Worm (Caenorhabditis elegans) whole organism, mixed stage, embryonic: ENCODE measurements around the gene npax-1.
A peak's percentile ranks its signal among the peaks of the same experiment; 100 is the strongest.

Experiments used
- M03D4.4 ChIP-seq: sonication (generic microtip); optimal IDR thresholded peaks from 2 replicates; lab custom pipeline; 2017; ENCODE audit warnings: mild to moderate bottlenecking, missing genetic modification characterization, missing compliant biosample characterization
- bed-3 ChIP-seq: fragments of 200-800 bp; sonication (Bioruptor generic); optimal IDR thresholded peaks from 3 replicates; lab custom pipeline; 2018; ENCODE audit warnings: mild to moderate bottlenecking, missing genetic modification characterization, moderate library complexity, missing compliant biosample characterization
- ceh-43 ChIP-seq: fragments of 200-800 bp; sonication (Bioruptor generic); optimal IDR thresholded peaks from 2 replicates; lab custom pipeline; 2018; ENCODE audit warnings: mild to moderate bottlenecking, missing genetic modification characterization, moderate library complexity, missing compliant biosample characterization
- ceh-83 ChIP-seq: fragments of 200-800 bp; sonication (Bioruptor generic); optimal IDR thresholded peaks from 2 replicates; lab custom pipeline; 2018; ENCODE audit warnings: mild to moderate bottlenecking, missing genetic modification characterization, missing compliant biosample characterization
- cnd-1 ChIP-seq: fragments of 200-800 bp; sonication (Bioruptor generic); optimal IDR thresholded peaks from 2 replicates; lab custom pipeline; 2018; ENCODE audit warnings: mild to moderate bottlenecking, missing genetic modification characterization, missing compliant biosample characterization
- drap-1 ChIP-seq: fragments of 200-800 bp; sonication (Bioruptor generic); optimal IDR thresholded peaks from 3 replicates; lab custom pipeline; 2018; ENCODE audit warnings: mild to moderate bottlenecking, missing genetic modification characterization, missing compliant biosample characterization
- flh-1 ChIP-seq: fragments of 200-800 bp; sonication (Bioruptor generic); optimal IDR thresholded peaks from 2 replicates; lab custom pipeline; 2018; ENCODE audit warnings: mild to moderate bottlenecking, missing genetic modification characterization, moderate library complexity, missing compliant biosample characterization
- ham-2 ChIP-seq: fragments of 200-800 bp; sonication (Bioruptor generic); optimal IDR thresholded peaks from 2 replicates; lab custom pipeline; 2018; ENCODE audit warnings: mild to moderate bottlenecking, missing genetic modification characterization, missing compliant biosample characterization
- hlh-1 ChIP-seq: fragments of 150-350 bp; optimal IDR thresholded peaks from 2 replicates; lab custom pipeline; 2014; ENCODE audit warnings: missing biosample characterization, missing genetic modification reagents, missing genetic modification characterization
- lin-13 ChIP-seq: fragments of 150-350 bp; optimal IDR thresholded peaks from 2 replicates; lab custom pipeline; 2014; ENCODE audit warnings: missing biosample characterization, missing genetic modification characterization
- lin-32 ChIP-seq: fragments of 200-800 bp; sonication (Bioruptor generic); optimal IDR thresholded peaks from 2 replicates; lab custom pipeline; 2018; ENCODE audit warnings: mild to moderate bottlenecking, missing genetic modification characterization, missing compliant biosample characterization
- lsy-2 ChIP-seq: fragments of 150-350 bp; optimal IDR thresholded peaks from 2 replicates; lab custom pipeline; 2014; ENCODE audit warnings: missing biosample characterization, missing genetic modification characterization
- mls-2 ChIP-seq: sonication (generic microtip); optimal IDR thresholded peaks from 2 replicates; lab custom pipeline; 2016; ENCODE audit warnings: mild to moderate bottlenecking, missing genetic modification characterization, moderate library complexity, missing compliant biosample characterization
- nhr-12 ChIP-seq: fragments of 150-350 bp; optimal IDR thresholded peaks from 2 replicates; lab custom pipeline; 2014; ENCODE audit warnings: missing biosample characterization, missing genetic modification characterization
- nhr-2 ChIP-seq: fragments of 150-350 bp; optimal IDR thresholded peaks from 2 replicates; lab custom pipeline; 2014; ENCODE audit warnings: missing biosample characterization, missing genetic modification characterization
- nhr-237 ChIP-seq: fragments of 150-350 bp; optimal IDR thresholded peaks from 2 replicates; lab custom pipeline; 2014; ENCODE audit warnings: missing biosample characterization, missing genetic modification characterization
- nhr-28 ChIP-seq: fragments of 150-350 bp; optimal IDR thresholded peaks from 2 replicates; lab custom pipeline; 2014; ENCODE audit warnings: missing biosample characterization, missing genetic modification characterization
- pha-4 ChIP-seq: fragments of 150-350 bp; optimal IDR thresholded peaks from 2 replicates; lab custom pipeline; 2018; ENCODE audit warnings: missing biosample characterization, missing genetic modification reagents, missing genetic modification characterization
- sem-2 ChIP-seq: fragments of 200-800 bp; sonication (Bioruptor generic); optimal IDR thresholded peaks from 2 replicates; lab custom pipeline; 2018; ENCODE audit warnings: mild to moderate bottlenecking, missing genetic modification characterization, missing compliant biosample characterization
- snpc-4 ChIP-seq: fragments of 150-350 bp; optimal IDR thresholded peaks from 2 replicates; lab custom pipeline; 2014; ENCODE audit warnings: missing biosample characterization, missing genetic modification characterization
- sptf-1 ChIP-seq: sonication (generic microtip); optimal IDR thresholded peaks from 2 replicates; lab custom pipeline; 2017; ENCODE audit warnings: mild to moderate bottlenecking, missing genetic modification characterization, moderate library complexity, missing compliant biosample characterization
- tbx-8 ChIP-seq: fragments of 200-800 bp; sonication (Bioruptor generic); optimal IDR thresholded peaks from 2 replicates; lab custom pipeline; 2018; ENCODE audit warnings: mild to moderate bottlenecking, missing genetic modification characterization, moderate library complexity, missing compliant biosample characterization
- unc-39 ChIP-seq: fragments of 150-350 bp; optimal IDR thresholded peaks from 2 replicates; lab custom pipeline; 2014; ENCODE audit warnings: missing biosample characterization, missing genetic modification characterization
- unc-62 ChIP-seq: fragments of 150-350 bp; optimal IDR thresholded peaks from 2 replicates; lab custom pipeline; 2014; ENCODE audit warnings: missing biosample characterization, missing genetic modification reagents, missing genetic modification characterization
- zip-8 ChIP-seq: fragments of 150-350 bp; optimal IDR thresholded peaks from 2 replicates; lab custom pipeline; 2014; ENCODE audit warnings: missing biosample characterization, missing genetic modification characterization
- ztf-11 ChIP-seq: fragments of 150-350 bp; optimal IDR thresholded peaks from 2 replicates; lab custom pipeline; 2014; ENCODE audit warnings: missing biosample characterization, missing genetic modification characterization

The npax-1 gene

DNA sequence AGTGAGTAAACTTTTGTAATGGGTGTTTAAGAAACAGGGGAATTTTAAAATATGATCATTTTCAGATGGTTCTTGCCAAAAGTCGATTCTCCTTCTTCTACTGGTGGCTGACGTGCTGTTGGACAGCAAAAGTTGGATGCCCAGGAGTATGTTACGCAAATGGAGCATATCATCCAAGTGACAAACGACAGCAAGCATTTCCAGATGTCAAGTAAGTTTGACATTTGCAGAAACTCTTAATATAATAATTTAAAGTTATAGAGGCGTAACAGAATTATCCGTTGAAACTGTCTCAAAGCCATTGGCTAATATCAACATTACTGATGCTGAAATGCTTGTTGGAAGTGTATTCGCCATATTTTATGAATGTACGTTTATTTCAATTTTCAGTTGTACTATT lies 16.9 kb upstream of the npax-1 start:
- TF ChIP-seq cnd-1 (tag; lab: Kevin White, UChicago) (no peak), hlh-1 (tag; lab: Kevin White, UChicago) (no peak), drap-1 (GFP tag; lab: Kevin White, UChicago) (no peak), unc-39 (tag; lab: Kevin White, UChicago) (no peak), sem-2 (GFP tag; lab: Kevin White, UChicago) (no peak), bed-3 (GFP tag; lab: Kevin White, UChicago) (no peak), nhr-2 (tag; lab: Kevin White, UChicago) (no peak), mls-2 (no peak), nhr-12 (no peak), lin-13 (no peak), tbx-8 (GFP tag; lab: Kevin White, UChicago) (no peak), nhr-237 (tag; lab: Kevin White, UChicago) (no peak), zip-8 (no peak), snpc-4 (no peak), sptf-1 (tag; lab: Kevin White, UChicago) (no peak), nhr-28 (tag; lab: Kevin White, UChicago) (no peak), ztf-11 (no peak)

DNA sequence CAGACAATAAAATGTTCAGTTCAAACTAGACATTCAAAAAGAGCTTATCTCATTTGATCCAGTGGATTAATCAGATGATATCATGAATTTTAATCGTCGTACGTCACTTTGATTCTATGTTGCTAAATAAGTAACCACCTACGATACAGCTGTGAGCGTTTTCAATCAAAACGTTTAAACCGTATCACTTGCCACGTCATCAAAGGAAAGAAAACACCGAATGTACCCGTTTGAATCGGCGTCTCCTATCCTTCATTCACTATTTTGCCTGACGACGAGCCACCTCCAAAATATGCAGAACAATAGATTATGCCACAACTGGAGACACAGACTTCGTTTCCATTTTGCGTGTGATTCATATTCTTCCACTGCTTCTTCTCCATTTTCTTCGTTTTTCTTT lies 14.7 kb upstream of the npax-1 start:
- no peak for TF ChIP-seq mls-2
- no peak for TF ChIP-seq ceh-43 (GFP tag; lab: Kevin White, UChicago)
- TF ChIP-seq nhr-2 (tag; lab: Kevin White, UChicago), result no peak

DNA sequence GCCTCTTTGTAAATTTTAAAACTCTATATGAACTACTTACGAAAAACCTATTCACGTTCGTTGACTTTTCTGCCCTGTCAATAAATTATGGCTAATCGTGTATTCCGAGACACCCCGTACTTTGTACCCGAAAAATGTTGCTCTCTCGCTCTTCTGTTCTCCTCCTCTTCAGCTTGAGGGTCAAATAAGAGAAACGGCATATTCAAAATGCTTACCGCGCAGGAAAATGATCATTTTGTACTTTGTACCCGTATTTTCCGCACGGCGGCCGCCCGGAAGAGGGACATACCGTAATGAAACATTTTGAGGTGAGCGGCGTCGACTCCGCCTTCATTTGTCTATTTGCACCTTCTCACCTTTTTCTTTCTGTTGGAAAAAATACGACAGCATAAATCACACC lies 12.5 kb upstream of the npax-1 start:
- TF ChIP-seq pha-4 (peak; percentile 70), lin-13 (no peak), lin-32 (GFP tag; lab: Kevin White, UChicago) (no peak), ham-2 (peak; percentile 56)

DNA sequence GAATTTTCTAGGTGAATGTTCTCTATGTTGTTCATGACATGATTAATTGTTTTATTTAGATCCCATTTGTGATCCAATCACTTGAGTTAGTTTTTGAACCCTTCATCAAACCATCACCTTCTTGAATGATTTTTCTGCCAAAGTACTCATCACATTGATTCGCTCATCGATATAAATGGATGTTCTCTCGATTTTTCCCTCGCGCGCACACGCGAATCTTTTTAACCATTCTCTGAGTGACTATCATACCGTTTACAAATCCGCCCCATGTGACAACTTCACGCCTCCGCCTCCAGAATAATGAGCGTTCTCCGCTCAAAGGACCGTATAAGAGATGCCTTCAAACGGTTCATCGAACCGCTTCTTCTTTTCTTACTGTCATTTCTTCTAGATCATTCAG lies 11.8 kb upstream of the npax-1 start:
- no peak for TF ChIP-seq unc-39 (tag; lab: Kevin White, UChicago)
- no peak for TF ChIP-seq nhr-12
- no peak for TF ChIP-seq nhr-2 (tag; lab: Kevin White, UChicago)
- TF ChIP-seq ztf-11, result no peak
- TF ChIP-seq bed-3 (GFP tag; lab: Kevin White, UChicago), result no peak
- no peak for TF ChIP-seq sem-2 (GFP tag; lab: Kevin White, UChicago)
- TF ChIP-seq unc-62 (GFP tag; lab: Kevin White, UChicago), result no peak
- TF ChIP-seq M03D4.4, result no peak
- TF ChIP-seq, all 35 proteins: peak for 0

DNA sequence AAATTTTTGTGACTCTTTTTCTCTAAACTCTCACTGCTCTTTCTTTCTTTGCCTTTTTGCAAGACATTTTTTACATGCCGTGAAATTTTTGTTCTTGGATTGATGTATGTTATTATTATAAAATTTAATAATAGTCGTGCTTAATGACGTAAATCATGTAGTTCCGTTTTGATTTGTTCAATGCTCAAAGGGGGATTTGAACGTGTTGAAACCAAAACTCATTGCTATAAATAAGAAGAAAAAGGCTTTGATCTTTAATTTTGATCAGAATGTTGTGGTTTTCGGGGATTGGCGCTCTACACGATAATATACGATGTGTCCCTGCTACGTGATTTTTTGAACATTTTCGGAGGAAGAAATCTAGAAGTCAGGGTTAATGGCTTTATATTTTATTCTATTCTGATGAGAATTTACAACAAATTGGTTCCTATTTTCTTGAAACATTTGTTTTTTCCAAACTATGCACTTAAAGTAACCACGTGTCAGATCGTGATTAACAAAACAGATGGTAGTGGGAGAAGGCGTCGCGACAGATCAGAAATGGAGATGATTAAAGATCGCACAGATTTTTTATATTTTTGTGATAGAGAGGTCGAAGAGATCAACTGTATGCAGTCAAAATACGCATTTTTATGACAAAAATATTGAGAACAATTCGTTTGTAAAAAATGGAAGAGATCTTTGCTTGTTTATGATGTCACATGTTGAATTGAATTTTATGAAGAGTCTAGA lies 10.6 kb upstream of the npax-1 start:
- TF ChIP-seq bed-3 (GFP tag; lab: Kevin White, UChicago) (no peak), pha-4 (no peak), ceh-83 (no peak), nhr-2 (tag; lab: Kevin White, UChicago) (no peak), hlh-1 (tag; lab: Kevin White, UChicago) (no peak), mls-2 (no peak), nhr-12 (no peak), lsy-2 (tag; lab: Kevin White, UChicago) (no peak), flh-1 (no peak)

DNA sequence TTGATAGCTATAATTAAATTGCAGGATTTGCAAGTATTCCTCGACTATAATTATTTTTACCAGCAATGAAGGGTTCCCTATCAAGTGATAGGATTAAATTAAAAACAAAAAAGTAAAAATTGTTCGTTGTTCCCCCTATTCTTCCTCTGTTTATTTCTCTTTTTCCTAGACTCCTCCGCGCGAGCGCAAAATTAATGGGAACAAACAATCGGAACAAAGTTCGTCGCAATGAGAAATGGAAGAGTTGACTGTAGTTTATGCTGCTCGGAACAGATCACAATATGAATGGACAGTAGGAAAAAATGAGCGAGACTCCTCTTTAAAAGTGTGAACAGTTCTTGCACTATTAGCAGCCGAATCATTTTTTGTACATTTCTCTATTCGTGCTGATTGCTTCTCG lies 9.6 kb upstream of the npax-1 start:
- no peak for TF ChIP-seq pha-4

DNA sequence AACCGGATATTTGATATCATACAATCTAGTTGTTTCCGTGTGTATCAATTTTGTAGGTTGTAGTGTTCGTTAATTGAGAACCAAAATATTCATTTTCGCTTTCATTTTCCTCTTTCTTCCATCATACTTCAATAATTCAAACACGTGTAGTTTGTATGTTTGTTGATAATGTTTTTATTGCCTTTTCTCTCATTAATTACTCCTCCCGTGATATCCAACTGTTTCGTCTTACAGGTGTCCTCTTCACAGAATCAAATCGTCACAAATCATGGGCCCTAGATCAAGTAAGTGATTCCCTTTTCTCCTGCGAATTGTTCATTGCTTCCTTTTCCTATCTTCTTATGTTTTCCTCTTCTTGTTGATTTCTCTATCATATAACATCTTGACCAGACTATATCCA lies 7.9 kb upstream of the npax-1 start, which contains the start of gene nhr-21:
Gene nhr-21 (plus strand): TSS at position 235 of the 400 bp plus-strand sequence.
- TF ChIP-seq nhr-2 (tag; lab: Kevin White, UChicago), result no peak
- TF ChIP-seq unc-62 (GFP tag; lab: Kevin White, UChicago), result peak; percentile 47
- no peak for TF ChIP-seq cnd-1 (tag; lab: Kevin White, UChicago)
- TF ChIP-seq lsy-2 (tag; lab: Kevin White, UChicago), result no peak
- no peak for TF ChIP-seq tbx-8 (GFP tag; lab: Kevin White, UChicago)
- TF ChIP-seq sptf-1 (tag; lab: Kevin White, UChicago), result no peak
- no peak for TF ChIP-seq ztf-11
- no peak for TF ChIP-seq M03D4.4
- TF ChIP-seq, all 35 proteins: peak for 1
